Worm (Caenorhabditis elegans) whole organism, L4 larva: Measurements from ENCODE around the gene cpt-4.

Experiments
- F10B5.3 ChIP-seq: sonication (generic microtip); optimal IDR thresholded peaks from 2 replicates; lab custom pipeline; 2016; ENCODE audit warnings: mild to moderate bottlenecking, missing genetic modification characterization, missing compliant biosample characterization
- F26F4.8 ChIP-seq: fragments of 200-800 bp; sonication (Bioruptor generic); conservative IDR thresholded peaks from 2 replicates; pipeline ENCODE4 v1.3.6; 2022; ENCODE audit warnings: missing genetic modification characterization, missing compliant biosample characterization
- F44E2.7 ChIP-seq: fragments of 200-800 bp; sonication (Bioruptor generic); IDR thresholded peaks from 2 replicates; pipeline ENCODE4 v2.1.2; 2022; ENCODE audit warnings: missing genetic modification characterization, missing compliant biosample characterization
- Y75B8A.6 ChIP-seq: fragments of 200-800 bp; sonication (Bioruptor generic); IDR thresholded peaks from 2 replicates; pipeline ENCODE4 v1.3.6; 2022; ENCODE audit warnings: missing genetic modification reagents, missing genetic modification characterization, missing compliant biosample characterization
- arid-1 ChIP-seq: fragments of 200-800 bp; sonication (Bioruptor generic); conservative IDR thresholded peaks from 2 replicates; pipeline ENCODE4 v1.3.6; 2022; ENCODE audit warnings: missing genetic modification reagents, missing genetic modification characterization, missing compliant biosample characterization
- ceh-32 ChIP-seq: sonication (generic microtip); optimal IDR thresholded peaks from 2 replicates; lab custom pipeline; 2016; ENCODE audit warnings: mild to moderate bottlenecking, missing genetic modification characterization, missing compliant biosample characterization; ENCODE audit not compliant: poor library complexity
- ceh-44 ChIP-seq: fragments of 200-800 bp; sonication (Bioruptor generic); IDR thresholded peaks from 2 replicates; pipeline ENCODE4 v1.3.6; 2022; ENCODE audit warnings: missing genetic modification reagents, missing genetic modification characterization, missing compliant biosample characterization
- ceh-62 ChIP-seq: sonication (generic microtip); optimal IDR thresholded peaks from 2 replicates; lab custom pipeline; 2017; ENCODE audit warnings: missing biosample characterization, missing genetic modification characterization
- ceh-82 ChIP-seq: sonication (generic microtip); optimal IDR thresholded peaks from 2 replicates; lab custom pipeline; 2017; ENCODE audit warnings: missing biosample characterization, missing genetic modification characterization
- cey-2 ChIP-seq: sonication (generic microtip); optimal IDR thresholded peaks from 3 replicates; lab custom pipeline; 2017; ENCODE audit warnings: missing genetic modification characterization, mild to moderate bottlenecking, missing compliant biosample characterization, antibody characterized with exemption, borderline replicate concordance; ENCODE audit not compliant: insufficient read depth
- daf-12 ChIP-seq: fragments of 150-350 bp; optimal IDR thresholded peaks from 2 replicates; lab custom pipeline; 2014; ENCODE audit warnings: missing biosample characterization, missing genetic modification reagents, missing genetic modification characterization
- daf-19 ChIP-seq: fragments of 200-800 bp; sonication (Bioruptor generic); conservative IDR thresholded peaks from 2 replicates; pipeline ENCODE4 v1.3.6; 2022; ENCODE audit warnings: missing genetic modification characterization, missing compliant biosample characterization
- dmd-6 ChIP-seq: fragments of 200-800 bp; sonication (Bioruptor generic); IDR thresholded peaks from 2 replicates; pipeline ENCODE4 v1.3.6; 2022; ENCODE audit warnings: missing genetic modification reagents, missing genetic modification characterization, missing compliant biosample characterization
- dmd-8 ChIP-seq: fragments of 200-800 bp; sonication (Bioruptor generic); IDR thresholded peaks from 2 replicates; pipeline ENCODE4 v1.3.6; 2022; ENCODE audit warnings: missing genetic modification characterization, missing compliant biosample characterization
- duxl-1 ChIP-seq: sonication (generic microtip); optimal IDR thresholded peaks from 2 replicates; lab custom pipeline; 2016; ENCODE audit warnings: mild to moderate bottlenecking, missing genetic modification characterization, moderate library complexity, missing compliant biosample characterization; ENCODE audit not compliant: poor library complexity
- dve-1 ChIP-seq: sonication (generic microtip); optimal IDR thresholded peaks from 2 replicates; lab custom pipeline; 2017; ENCODE audit warnings: antibody characterized with exemption, mild to moderate bottlenecking, missing genetic modification characterization, missing compliant biosample characterization; ENCODE audit not compliant: insufficient read depth
- fos-1 ChIP-seq: fragments of 150-350 bp; optimal IDR thresholded peaks from 2 replicates; lab custom pipeline; 2014; ENCODE audit warnings: missing biosample characterization, missing genetic modification characterization
- gei-8 ChIP-seq: fragments of 200-800 bp; sonication (Bioruptor generic); optimal IDR thresholded peaks from 2 replicates; lab custom pipeline; 2018; ENCODE audit warnings: mild to moderate bottlenecking, missing genetic modification characterization, missing compliant biosample characterization
- hlh-30 ChIP-seq: sonication (generic microtip); optimal IDR thresholded peaks from 2 replicates; lab custom pipeline; 2017; ENCODE audit warnings: antibody characterized with exemption, mild to moderate bottlenecking, missing genetic modification characterization, missing compliant biosample characterization; ENCODE audit not compliant: insufficient read depth
- hmg-1.1 ChIP-seq: fragments of 200-800 bp; sonication (Bioruptor generic); IDR thresholded peaks from 2 replicates; pipeline ENCODE4 v1.3.6; 2022; ENCODE audit warnings: missing genetic modification reagents, missing genetic modification characterization, missing compliant biosample characterization
- lim-7 ChIP-seq: fragments of 200-800 bp; sonication (Bioruptor generic); IDR thresholded peaks from 2 replicates; pipeline ENCODE4 v1.3.6; 2022; ENCODE audit warnings: missing genetic modification characterization, missing compliant biosample characterization
- lin-15B ChIP-seq: fragments of 150-350 bp; sonication (generic microtip); optimal IDR thresholded peaks from 3 replicates; lab custom pipeline; 2014; ENCODE audit warnings: missing biosample characterization, missing genetic modification characterization
- madf-9 ChIP-seq: fragments of 200-800 bp; sonication (Bioruptor generic); conservative IDR thresholded peaks from 2 replicates; pipeline ENCODE4 v1.3.6; 2022; ENCODE audit warnings: missing genetic modification reagents, missing genetic modification characterization, missing compliant biosample characterization
- mes-2 ChIP-seq: sonication (generic microtip); optimal IDR thresholded peaks from 2 replicates; lab custom pipeline; 2016; ENCODE audit warnings: missing genotype, mild to moderate bottlenecking, missing genetic modification characterization, missing compliant biosample characterization; ENCODE audit not compliant: poor library complexity, severe bottlenecking
- mxl-2 ChIP-seq: fragments of 200-800 bp; sonication (Bioruptor generic); conservative IDR thresholded peaks from 2 replicates; pipeline ENCODE4 v1.3.6; 2022; ENCODE audit warnings: missing genetic modification reagents, missing genetic modification characterization, missing compliant biosample characterization
- nhr-10 ChIP-seq: fragments of 150-350 bp; optimal IDR thresholded peaks from 2 replicates; lab custom pipeline; 2014; ENCODE audit warnings: missing biosample characterization, missing genetic modification characterization
- nhr-11 ChIP-seq: fragments of 150-350 bp; optimal IDR thresholded peaks from 2 replicates; lab custom pipeline; 2014; ENCODE audit warnings: missing biosample characterization, missing genetic modification characterization
- nhr-28 ChIP-seq: fragments of 150-350 bp; optimal IDR thresholded peaks from 2 replicates; lab custom pipeline; 2014; ENCODE audit warnings: missing biosample characterization, missing genetic modification characterization
- nhr-42 ChIP-seq: fragments of 200-800 bp; sonication (Bioruptor generic); IDR thresholded peaks from 2 replicates; pipeline ENCODE4 v1.3.6; 2022; ENCODE audit warnings: missing genetic modification characterization, missing compliant biosample characterization
- nhr-6 ChIP-seq: fragments of 150-350 bp; optimal IDR thresholded peaks from 2 replicates; lab custom pipeline; 2014; ENCODE audit warnings: missing biosample characterization, missing genetic modification characterization
- nhr-77 ChIP-seq: fragments of 150-350 bp; optimal IDR thresholded peaks from 2 replicates; lab custom pipeline; 2014; ENCODE audit warnings: missing biosample characterization, missing genetic modification characterization
- php-3 ChIP-seq: fragments of 200-800 bp; sonication (Bioruptor generic); IDR thresholded peaks from 2 replicates; pipeline ENCODE4 v1.3.6; 2022; ENCODE audit warnings: missing genetic modification reagents, missing genetic modification characterization, missing compliant biosample characterization
- pqm-1 ChIP-seq: sonication (generic microtip); optimal IDR thresholded peaks from 2 replicates; lab custom pipeline; 2017; ENCODE audit warnings: missing biosample characterization, missing genetic modification characterization
- snpc-4 ChIP-seq: fragments of 150-350 bp; optimal IDR thresholded peaks from 2 replicates; lab custom pipeline; 2014; ENCODE audit warnings: missing biosample characterization, missing genetic modification characterization
- tag-97 ChIP-seq: fragments of 200-800 bp; sonication (Bioruptor generic); IDR thresholded peaks from 2 replicates; pipeline ENCODE4 v1.3.6; 2022; ENCODE audit warnings: missing genetic modification characterization, missing compliant biosample characterization
- unc-39 ChIP-seq: sonication (generic microtip); optimal IDR thresholded peaks from 2 replicates; lab custom pipeline; 2017; ENCODE audit warnings: missing biosample characterization, missing genetic modification characterization
- unc-62 ChIP-seq, 3 experiments: fragments of 150-350 bp in 1 of 3; sonication (generic microtip); optimal IDR thresholded peaks in 2 of 3; peaks in 1 of 3; 1 replicate in 1 of 3; 2 replicates in 2 of 3; lab custom pipeline; 2014 to 2017; ENCODE audit warnings: missing biosample characterization in 3 of 3, missing genetic modification characterization in 3 of 3, missing genetic modification reagents in 3 of 3, missing genotype in 1 of 3
- zag-1 ChIP-seq: fragments of 150-350 bp; optimal IDR thresholded peaks from 2 replicates; lab custom pipeline; 2014; ENCODE audit warnings: missing biosample characterization, missing genetic modification characterization
- zfp-2 ChIP-seq: sonication (generic microtip); optimal IDR thresholded peaks from 2 replicates; lab custom pipeline; 2016; ENCODE audit warnings: mild to moderate bottlenecking, missing genetic modification characterization, missing compliant biosample characterization
- zfp-3 ChIP-seq: fragments of 200-800 bp; sonication (Bioruptor generic); conservative IDR thresholded peaks from 2 replicates; pipeline ENCODE4 v1.3.6; 2022; ENCODE audit warnings: missing genetic modification reagents, missing genetic modification characterization, missing compliant biosample characterization
- zip-11 ChIP-seq: fragments of 200-800 bp; sonication (Bioruptor generic); IDR thresholded peaks from 2 replicates; pipeline ENCODE4 v1.3.6; 2022; ENCODE audit warnings: missing genetic modification characterization, missing compliant biosample characterization

Gene cpt-4

DNA sequence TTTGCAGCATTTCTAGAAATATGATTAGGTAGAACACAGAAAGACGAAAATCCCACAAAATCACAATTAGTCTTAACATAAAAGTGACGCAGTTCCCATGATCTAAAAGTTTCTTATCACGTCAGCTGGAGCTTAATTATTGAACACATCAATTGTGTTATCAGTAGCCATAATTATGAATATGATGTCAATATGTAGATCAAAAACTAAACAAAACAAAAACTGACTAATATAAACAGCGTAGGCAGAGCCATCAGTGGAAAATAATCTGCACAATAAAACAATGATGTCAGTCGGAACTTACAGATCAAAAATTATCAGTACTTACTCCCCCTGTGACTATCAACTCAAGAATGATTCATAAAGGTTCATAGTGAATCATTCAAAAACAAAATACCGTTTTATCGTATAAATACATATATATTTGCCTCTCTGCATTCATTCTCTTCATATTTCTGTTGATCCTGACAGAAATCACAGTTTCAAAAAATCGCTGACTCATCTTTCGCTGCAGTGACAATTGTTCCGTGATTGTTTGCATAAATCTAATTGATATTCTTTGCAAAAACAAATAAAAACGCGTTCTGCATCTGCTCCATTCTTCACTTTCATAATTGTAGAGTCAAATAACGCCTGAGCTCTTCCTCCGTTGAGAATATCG, 15.2 kb downstream of the cpt-4 start, which contains the start of gene srr-6 (continued):
- TF ChIP-seq dmd-8 (no peak), unc-39 (no peak), dve-1 (tag; lab: Kevin White, UChicago) (no peak), pqm-1 (tag; lab: Kevin White, UChicago) (peak; percentile 68), unc-62 (GFP tag; optimal IDR thresholded peaks at IDR 0.05 in 1 of 2; lab: Kevin White, UChicago) (peak in 1 of 2 experiments; percentile 88), unc-62 (tag; optimal IDR thresholded peaks at IDR 0.05; lab: Kevin White, UChicago) (no peak), ceh-32 (tag; lab: Kevin White, UChicago) (no peak), ceh-44 (GFP tag; lab: Robert Waterston, UW) (no peak), cey-2 (no peak), F44E2.7 (GFP tag; lab: Robert Waterston, UW) (no peak), nhr-42 (GFP tag; lab: Robert Waterston, UW) (no peak), daf-12 (tag; lab: Kevin White, UChicago) (no peak), zag-1 (tag; lab: Kevin White, UChicago) (no peak), arid-1 (no peak), hmg-1.1 (no peak), duxl-1 (tag; lab: Kevin White, UChicago) (no peak), zip-11 (no peak), lim-7 (no peak), F10B5.3 (tag; lab: Kevin White, UChicago) (no peak), mes-2 (no peak), tag-97 (GFP tag; lab: Robert Waterston, UW) (no peak), php-3 (GFP tag; lab: Robert Waterston, UW) (peak; percentile 20; the same call in 1 of the 2 replicates), madf-9 (GFP tag; lab: Robert Waterston, UW) (no peak), nhr-10 (no peak), lin-15B (tag; lab: Kevin White, UChicago) (no peak)

DNA sequence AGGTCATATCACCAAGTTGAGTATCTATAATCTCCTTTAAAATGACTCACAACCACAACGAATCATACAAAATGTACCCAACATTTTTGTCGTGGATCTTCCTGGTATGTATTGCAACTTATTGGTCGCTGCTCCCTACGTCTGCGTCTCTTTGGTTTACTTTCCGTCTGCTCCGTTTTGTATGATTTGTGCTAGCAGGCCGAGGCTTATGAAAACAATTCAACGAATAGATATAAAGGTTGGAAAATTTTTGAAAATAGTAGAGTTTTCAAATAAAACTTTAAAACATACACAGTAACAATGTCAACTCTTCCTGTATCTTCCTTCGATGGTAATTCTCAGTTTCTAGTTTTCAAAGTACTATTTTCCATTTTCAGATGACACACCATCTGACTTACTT, 26.1 kb downstream of the cpt-4 start, which contains the start of gene srr-8:
TSS of gene srr-8 (plus strand) at position 301 of the 400 bp plus-strand sequence.
- TF ChIP-seq hlh-30 (tag; lab: Kevin White, UChicago) (no peak), ceh-62 (tag; lab: Kevin White, UChicago) (no peak), dmd-6 (GFP tag; lab: Robert Waterston, UW) (peak; percentile 9; the same call in 1 of the 2 replicates)

DNA sequence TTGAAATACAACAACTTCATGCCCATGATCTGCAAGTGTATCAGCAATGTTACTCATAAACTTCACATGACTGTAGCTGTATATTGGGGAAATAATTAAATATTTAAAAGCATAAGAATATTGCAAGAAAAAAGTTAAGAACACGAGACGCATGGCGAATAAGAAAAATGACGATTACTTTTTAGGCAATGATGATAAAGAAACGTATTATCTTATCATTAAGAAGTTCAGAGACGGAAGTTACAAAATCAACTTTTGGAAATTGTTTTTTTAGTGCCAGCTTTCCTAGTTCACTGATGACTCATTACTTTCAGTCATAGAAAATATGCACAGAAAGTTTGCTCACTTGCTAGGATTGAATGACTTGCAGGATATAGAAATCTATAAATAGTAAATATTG, 27.1 kb downstream of the cpt-4 start, which contains the start of gene ugt-7:
TSS of gene ugt-7 (minus strand) at position 161 of the 400 bp plus-strand sequence.
- TF ChIP-seq nhr-77 (tag; lab: Kevin White, UChicago): peak; percentile 11
- TF ChIP-seq zfp-2 (tag; lab: Kevin White, UChicago): no peak
- TF ChIP-seq nhr-28 (tag; lab: Kevin White, UChicago): peak; percentile 42
- peak; percentile 72 for TF ChIP-seq pqm-1 (tag; lab: Kevin White, UChicago)

DNA sequence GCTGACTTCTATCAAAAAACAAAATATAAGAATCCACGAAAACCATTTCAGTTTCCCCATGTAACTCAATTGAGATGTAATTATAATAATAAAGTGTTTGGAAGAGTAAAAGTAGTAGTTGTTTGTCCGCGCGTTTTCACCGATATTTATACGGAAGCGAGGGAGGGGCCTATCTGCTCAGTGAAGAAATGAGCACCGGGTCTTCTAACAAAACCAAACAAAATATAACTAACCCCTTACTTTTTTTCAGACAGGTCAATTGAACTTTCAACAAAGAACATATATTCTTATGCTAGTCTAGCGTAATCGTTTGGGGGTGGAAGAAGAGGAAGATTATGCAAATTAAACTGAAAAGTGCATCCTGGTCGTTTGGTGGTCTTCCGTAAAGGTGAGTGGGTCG, 32.4 kb downstream of the cpt-4 start, which contains the start of gene ncx-9:
TSS of gene ncx-9 (minus strand) at position 101 of the 400 bp plus-strand sequence.
- TF ChIP-seq arid-1 (no peak), F26F4.8 (GFP tag; lab: Robert Waterston, UW) (no peak), ceh-32 (tag; lab: Kevin White, UChicago) (no peak), zfp-3 (GFP tag; lab: Robert Waterston, UW) (no peak), ceh-82 (tag; lab: Kevin White, UChicago) (no peak), madf-9 (GFP tag; lab: Robert Waterston, UW) (no peak), snpc-4 (tag; lab: Kevin White, UChicago) (no peak), nhr-28 (tag; lab: Kevin White, UChicago) (no peak), mxl-2 (GFP tag; lab: Robert Waterston, UW) (no peak), unc-39 (no peak), fos-1 (tag; lab: Kevin White, UChicago) (no peak), gei-8 (no peak), nhr-6 (no peak), daf-19 (GFP tag; lab: Robert Waterston, UW) (no peak), dmd-8 (no peak), Y75B8A.6 (no peak), unc-62 (GFP tag; optimal IDR thresholded peaks at IDR 0.05 in 1 of 2; lab: Kevin White, UChicago) (no peak), unc-62 (tag; optimal IDR thresholded peaks at IDR 0.05; lab: Kevin White, UChicago) (no peak), nhr-11 (tag; lab: Kevin White, UChicago) (no peak)
- TF ChIP-seq, all 104 proteins: peak for 0
